Fruit fly (Drosophila melanogaster): ENCODE data around the gene spidey.

spidey gene

dm6 chrX:7888386-7889024 is 20.2 kb upstream of the spidey start, which contains the start of gene Acat1 (continued):
- peak; percentile 86 for TF ChIP-seq lz (GFP tag; optimal IDR thresholded peaks at IDR 0.05)
- TF ChIP-seq CG15336 (GFP tag; IDR thresholded peaks at IDR 0.05): peak; percentile 65
- TF ChIP-seq Gug (GFP tag; IDR thresholded peaks at IDR 0.05): peak; percentile 36
- TF ChIP-seq CG6792 (GFP tag; optimal IDR thresholded peaks at IDR 0.05): peak; percentile 70
- TF ChIP-seq CG16779 (tag; optimal IDR thresholded peaks at IDR 0.05): no peak
- peak; percentile 14 for TF ChIP-seq CG9139 (GFP tag; optimal IDR thresholded peaks at IDR 0.05)
- peak; percentile 57 for TF ChIP-seq CG34406 (GFP tag; optimal IDR thresholded peaks at IDR 0.05)
- peak; percentile 84 for TF ChIP-seq CG10631 (GFP tag; optimal IDR thresholded peaks at IDR 0.05)
- peak; percentile 72 for TF ChIP-seq CG7368 (GFP tag; optimal IDR thresholded peaks at IDR 0.05)
- peak; percentile 39; the same call in 2 of the 3 replicates for TF ChIP-seq CG8119 (GFP tag; IDR thresholded peaks at IDR 0.05)
- peak; percentile 74 for TF ChIP-seq CG8319 (GFP tag; optimal IDR thresholded peaks at IDR 0.05)
- peak; percentile 71 for TF ChIP-seq CG10669 (GFP tag; optimal IDR thresholded peaks at IDR 0.05)
- peak in 1 of 2 experiments; percentile 49 for TF ChIP-seq salr (GFP tag; optimal IDR thresholded peaks at IDR 0.05)
- peak; percentile 77 for TF ChIP-seq acj6 (GFP tag; optimal IDR thresholded peaks at IDR 0.05)
- no peak for TF ChIP-seq Blimp-1 (GFP tag; optimal IDR thresholded peaks at IDR 0.05)
- TF ChIP-seq CG6854 (GFP tag; optimal IDR thresholded peaks at IDR 0.05): no peak
- no peak for TF ChIP-seq spab (GFP tag; optimal IDR thresholded peaks at IDR 0.05)
- TF ChIP-seq Sox14 (GFP tag; optimal IDR thresholded peaks at IDR 0.05): peak; percentile 79
- TF ChIP-seq CG32006 (GFP tag; optimal IDR thresholded peaks at IDR 0.05): peak; percentile 58
- peak; percentile 94 for TF ChIP-seq Eip78C (GFP tag)
- peak; percentile 19 for TF ChIP-seq CG4318 (GFP tag; optimal IDR thresholded peaks at IDR 0.05)
- TF ChIP-seq pdm3 (GFP tag; optimal IDR thresholded peaks at IDR 0.05): peak; percentile 86
- TF ChIP-seq eg (GFP tag; IDR thresholded peaks at IDR 0.05): peak; percentile 81
- TF ChIP-seq CG6276 (GFP tag; optimal IDR thresholded peaks at IDR 0.05): peak; percentile 1
- TF ChIP-seq fkh (GFP tag; optimal IDR thresholded peaks at IDR 0.05): no peak
- no peak for TF ChIP-seq CG11294 (GFP tag; IDR thresholded peaks at IDR 0.05)

- TF ChIP-seq acj6 (GFP tag; optimal IDR thresholded peaks at IDR 0.05) (peak; percentile 14), ss (GFP tag; optimal IDR thresholded peaks at IDR 0.05) (peak; percentile 42 to 52), net (GFP tag; optimal IDR thresholded peaks at IDR 0.05) (no peak), pdm3 (GFP tag; optimal IDR thresholded peaks at IDR 0.05) (no peak), fkh (GFP tag; optimal IDR thresholded peaks at IDR 0.05) (no peak), CG9139 (GFP tag; optimal IDR thresholded peaks at IDR 0.05) (no peak), Sox102F (GFP tag; optimal IDR thresholded peaks at IDR 0.05) (no peak), topi (GFP tag; optimal IDR thresholded peaks at IDR 0.05) (no peak), Smox (GFP tag; optimal IDR thresholded peaks at IDR 0.05) (peak; percentile 16), CG11294 (GFP tag; IDR thresholded peaks at IDR 0.05) (no peak), CG32006 (GFP tag; optimal IDR thresholded peaks at IDR 0.05) (peak; percentile 31), spab (GFP tag; optimal IDR thresholded peaks at IDR 0.05) (peak; percentile 29), dac (GFP tag; optimal IDR thresholded peaks at IDR 0.05) (no peak), fd59A (GFP tag; optimal IDR thresholded peaks at IDR 0.05) (no peak), CG6854 (GFP tag; optimal IDR thresholded peaks at IDR 0.05) (no peak), cyc (GFP tag; optimal IDR thresholded peaks at IDR 0.05) (no peak), Gug (GFP tag; IDR thresholded peaks at IDR 0.05) (no peak), Ets21C (GFP tag; optimal IDR thresholded peaks at IDR 0.05) (no peak), Blimp-1 (GFP tag; optimal IDR thresholded peaks at IDR 0.05) (peak; percentile 6), CG8632 (GFP tag; optimal IDR thresholded peaks at IDR 0.05) (no peak), Eip78C (GFP tag) (peak; percentile 79), CG11902 (GFP tag; optimal IDR thresholded peaks at IDR 0.05) (no peak), Eip75B (GFP tag; optimal IDR thresholded peaks at IDR 0.05) (no peak), svp (GFP tag) (peak; percentile 37), Lpt (GFP tag; optimal IDR thresholded peaks at IDR 0.05) (no peak), eg (GFP tag; IDR thresholded peaks at IDR 0.05) (no peak), CG6808 (GFP tag; optimal IDR thresholded peaks at IDR 0.05) (peak; percentile 50), CG8119 (GFP tag; IDR thresholded peaks at IDR 0.05) (no peak), CG4318 (GFP tag; optimal IDR thresholded peaks at IDR 0.05) (no peak), CG6792 (GFP tag; optimal IDR thresholded peaks at IDR 0.05) (no peak), Hr4 (GFP tag; optimal IDR thresholded peaks at IDR 0.05) (no peak), OdsH (GFP tag; optimal IDR thresholded peaks at IDR 0.05) (no peak), CG10631 (GFP tag; optimal IDR thresholded peaks at IDR 0.05) (peak; percentile 26), Hr39 (GFP tag; optimal IDR thresholded peaks at IDR 0.05) (no peak), Ets96B (tag; optimal IDR thresholded peaks at IDR 0.05) (peak; percentile 27), CG7368 (GFP tag; optimal IDR thresholded peaks at IDR 0.05) (no peak)
These were observed 16.9 kb upstream of the spidey start, which contains the start of gene Nek2 for dm6 chrX:7891596-7892538. Gene Nek2, minus strand, starts transcription at chrX:7891646.
